Fruit fly (Drosophila melanogaster): ENCODE results near the gene CG10208.

DNA sequence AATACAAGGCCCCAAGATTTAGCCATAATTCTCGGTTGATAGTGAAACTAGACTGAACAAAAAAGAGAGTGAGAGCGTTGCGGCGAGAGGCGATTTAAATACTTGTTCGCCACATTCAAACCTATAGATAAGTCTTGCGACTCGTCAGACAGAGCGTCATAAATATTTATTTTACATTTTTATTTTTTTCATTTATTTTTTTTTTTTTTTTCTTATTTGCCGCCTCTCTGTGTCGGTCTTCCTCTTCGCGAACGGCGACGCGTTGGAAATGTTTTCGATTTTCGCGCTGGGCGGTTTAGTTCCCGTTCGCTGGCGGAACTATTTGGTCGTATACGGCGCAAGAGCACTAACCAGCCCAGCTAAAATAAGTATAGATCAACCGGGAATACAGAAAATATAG is 45.8 kb downstream of the CG10208 start:
- TF ChIP-seq insv (optimal IDR thresholded peaks at IDR 0.05) (no peak), h (optimal IDR thresholded peaks at IDR 0.05) (no peak), Myc (optimal IDR thresholded peaks at IDR 0.05) (no peak), psq (optimal IDR thresholded peaks at IDR 0.05) (no peak), Sin3A (optimal IDR thresholded peaks at IDR 0.05) (no peak), ttk (optimal IDR thresholded peaks at IDR 0.05) (no peak)
